Fruit fly (Drosophila melanogaster): Measurements from ENCODE around the gene CG12104.
A peak's percentile ranks its signal among the peaks of the same experiment; 100 is the strongest.

The CG12104 gene

DNA sequence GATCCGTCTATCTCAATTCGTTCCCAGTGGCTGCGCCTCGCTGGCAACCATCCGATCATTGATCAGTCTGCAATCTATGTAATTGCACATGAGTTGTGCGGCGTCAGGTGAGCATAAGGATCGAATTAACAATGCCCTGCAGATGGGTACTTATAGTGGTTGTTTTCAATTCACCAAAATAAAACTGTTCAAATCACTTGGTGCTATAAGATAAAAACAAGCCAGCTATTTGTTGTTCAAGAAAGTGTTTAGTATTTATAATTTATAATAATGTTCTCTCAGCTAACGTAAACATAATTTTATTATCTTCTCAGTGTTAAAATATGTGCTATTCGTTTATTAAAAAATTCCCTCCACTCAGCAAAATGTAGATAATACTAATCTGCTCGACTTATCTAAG lies 13.2 kb upstream of the CG12104 start, which contains the start of gene CG12105:
TSS of gene CG12105 (minus strand) at position 101 of the 400 bp plus-strand sequence.
- TF ChIP-seq emc (GFP tag; optimal IDR thresholded peaks at IDR 0.05) (no peak), Hr78 (GFP tag; optimal IDR thresholded peaks at IDR 0.05) (no peak), pan (optimal IDR thresholded peaks at IDR 0.05) (no peak), pan (GFP tag; optimal IDR thresholded peaks at IDR 0.05 in 1 of 2, IDR thresholded peaks at IDR 0.05 in 1 of 2) (no peak), yki (optimal IDR thresholded peaks at IDR 0.05) (no peak), gro (GFP tag; optimal IDR thresholded peaks at IDR 0.05) (no peak), sisA (GFP tag; IDR thresholded peaks at IDR 0.05) (no peak), crol (GFP tag; IDR thresholded peaks at IDR 0.05) (no peak), CG17186 (GFP tag; optimal IDR thresholded peaks at IDR 0.05) (no peak), sna (GFP tag; IDR thresholded peaks at IDR 0.05; ENCODE audit: partially characterized antibody) (no peak), fd3F (GFP tag; optimal IDR thresholded peaks at IDR 0.05) (no peak), CG14860 (GFP tag; IDR thresholded peaks at IDR 0.05; ENCODE audit: partially characterized antibody) (no peak)

DNA sequence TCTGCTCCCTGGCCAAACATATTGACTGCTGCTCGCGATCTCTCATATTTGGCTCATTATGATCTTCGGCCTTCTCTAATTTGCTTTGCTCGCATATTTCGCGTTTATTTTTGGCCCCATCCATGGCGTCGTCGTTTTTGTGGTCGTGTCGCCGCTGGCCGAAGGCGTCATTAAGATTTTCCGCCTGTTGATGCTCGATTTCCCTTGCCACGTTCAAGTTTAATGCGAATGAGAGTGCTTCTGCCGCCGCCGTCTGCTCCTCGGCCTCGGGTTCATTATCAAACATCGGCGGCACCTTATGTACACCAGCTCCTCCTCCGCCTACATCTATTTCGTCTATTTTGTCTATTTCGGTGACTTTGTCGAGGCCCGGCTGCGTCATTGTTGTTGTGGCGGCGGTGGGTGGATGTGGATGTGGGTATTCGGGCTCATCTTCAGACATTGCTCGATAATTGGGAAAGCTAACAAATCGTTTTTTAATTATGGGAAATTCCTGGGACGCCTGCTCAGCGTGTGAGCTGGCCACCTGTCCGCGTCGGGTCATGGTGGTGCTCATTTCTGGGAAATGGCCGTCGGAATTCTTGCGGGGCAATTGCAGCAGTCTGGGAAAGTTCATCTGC lies 12.1 kb upstream of the CG12104 start:
- TF ChIP-seq C15 (GFP tag; IDR thresholded peaks at IDR 0.05) (no peak), Hr78 (GFP tag; optimal IDR thresholded peaks at IDR 0.05) (peak in 1 of 2 experiments; percentile 55), sd (tag; optimal IDR thresholded peaks at IDR 0.05) (peak; percentile 63), Dll (GFP tag; IDR thresholded peaks at IDR 0.05; ENCODE audit: partially characterized antibody) (no peak), Sry-δ (GFP tag; optimal IDR thresholded peaks at IDR 0.05) (no peak), Mad (GFP tag; optimal IDR thresholded peaks at IDR 0.05) (no peak), ara (GFP tag; IDR thresholded peaks at IDR 0.05) (no peak), Dad (GFP tag; optimal IDR thresholded peaks at IDR 0.05) (no peak), Deaf1 (tag; optimal IDR thresholded peaks at IDR 0.05) (peak; percentile 71), CG34224 (GFP tag; IDR thresholded peaks at IDR 0.05; ENCODE audit: partially characterized antibody) (no peak), CG3281 (GFP tag; optimal IDR thresholded peaks at IDR 0.05) (no peak), Sry-β (GFP tag; optimal IDR thresholded peaks at IDR 0.05) (no peak), BEAF-32 (GFP tag; optimal IDR thresholded peaks at IDR 0.05) (no peak), Ssrp (tag; optimal IDR thresholded peaks at IDR 0.05) (no peak), NK7.1 (GFP tag; optimal IDR thresholded peaks at IDR 0.05) (no peak), Atf6 (GFP tag; IDR thresholded peaks at IDR 0.05) (peak; percentile 46; the same call in 1 of the 2 replicates), CG10147 (GFP tag; optimal IDR thresholded peaks at IDR 0.05) (no peak), CG3726 (GFP tag; IDR thresholded peaks at IDR 0.05) (no peak), ERR (GFP tag; optimal IDR thresholded peaks at IDR 0.05) (no peak), CG18262 (tag; optimal IDR thresholded peaks at IDR 0.05) (no peak), ash1 (GFP tag; optimal IDR thresholded peaks at IDR 0.05) (no peak), Adf1 (GFP tag; IDR thresholded peaks at IDR 0.05) (peak; percentile 13; the same call in 1 of the 2 replicates), Vsx1 (GFP tag; optimal IDR thresholded peaks at IDR 0.05) (no peak), Usf (GFP tag; optimal IDR thresholded peaks at IDR 0.05) (no peak), ftz-f1 (GFP tag; optimal IDR thresholded peaks at IDR 0.05) (peak; percentile 57), CG1647 (GFP tag; optimal IDR thresholded peaks at IDR 0.05) (no peak), CG3838 (GFP tag; optimal IDR thresholded peaks at IDR 0.05) (no peak), eve (GFP tag; optimal IDR thresholded peaks at IDR 0.05) (no peak), Rfx (GFP tag; IDR thresholded peaks at IDR 0.05) (0 out of 2 replicates have a peak, but pooled peaks have one; percentile 4), p53 (GFP tag; optimal IDR thresholded peaks at IDR 0.05) (no peak), CG10565 (GFP tag; optimal IDR thresholded peaks at IDR 0.05) (no peak), CG11504 (tag; optimal IDR thresholded peaks at IDR 0.05) (no peak), Bgb (GFP tag; IDR thresholded peaks at IDR 0.05; ENCODE audit: partially characterized antibody) (no peak), zf30C (GFP tag; optimal IDR thresholded peaks at IDR 0.05) (no peak), gt (GFP tag; IDR thresholded peaks at IDR 0.05) (no peak), CG32767 (GFP tag; IDR thresholded peaks at IDR 0.05) (no peak), Rx (GFP tag; IDR thresholded peaks at IDR 0.05) (no peak), CG10462 (GFP tag; optimal IDR thresholded peaks at IDR 0.05) (no peak), CG5245 (GFP tag; optimal IDR thresholded peaks at IDR 0.05) (no peak)
